Fruit fly (Drosophila melanogaster): ENCODE data around the gene Jhbp2.

dm6 chr3R:4962689-4963088 lies 1.5 kb upstream of the Jhbp2 start:
- TF ChIP-seq ttk (optimal IDR thresholded peaks at IDR 0.05) (no peak), h (optimal IDR thresholded peaks at IDR 0.05) (peak; percentile 71), Sin3A (optimal IDR thresholded peaks at IDR 0.05) (no peak)
